Worm (Caenorhabditis elegans) whole organism, early embryonic: Measurements from ENCODE around the gene nhr-156.

Experiments
- F13C5.2 ChIP-seq: sonication (generic microtip); optimal IDR thresholded peaks from 2 replicates; lab custom pipeline; 2017; ENCODE audit warnings: mild to moderate bottlenecking, missing genetic modification characterization, inconsistent platforms, missing compliant biosample characterization
- aly-1 ChIP-seq: sonication (generic microtip); optimal IDR thresholded peaks from 2 replicates; lab custom pipeline; 2016; ENCODE audit warnings: missing genetic modification characterization, missing compliant biosample characterization
- ama-1 ChIP-seq: fragments of 150-350 bp; optimal IDR thresholded peaks from 2 replicates; lab custom pipeline; 2014
- ets-7 ChIP-seq: sonication (generic microtip); optimal IDR thresholded peaks from 2 replicates; lab custom pipeline; 2016; ENCODE audit warnings: missing genotype, missing genetic modification characterization, missing compliant biosample characterization
- flt-1 ChIP-seq: fragments of 200-800 bp; sonication (Bioruptor generic); IDR thresholded peaks from 2 replicates; pipeline ENCODE4 v1.3.6; 2022; ENCODE audit warnings: missing genetic modification characterization, missing compliant biosample characterization
- hmbx-1 ChIP-seq: sonication (generic microtip); optimal IDR thresholded peaks from 2 replicates; lab custom pipeline; 2016; ENCODE audit warnings: mild to moderate bottlenecking, missing genetic modification characterization, missing compliant biosample characterization
- hnd-1 ChIP-seq: sonication (generic microtip); optimal IDR thresholded peaks from 2 replicates; lab custom pipeline; 2016; ENCODE audit warnings: missing genetic modification characterization, missing compliant biosample characterization
- sea-1 ChIP-seq: fragments of 200-800 bp; sonication (Bioruptor generic); conservative IDR thresholded peaks from 2 replicates; pipeline ENCODE4 v1.3.6; 2022; ENCODE audit warnings: missing genetic modification characterization, missing compliant biosample characterization
- tbx-11 ChIP-seq: fragments of 200-800 bp; sonication (Bioruptor generic); IDR thresholded peaks from 2 replicates; pipeline ENCODE4 v1.3.6; 2022; ENCODE audit warnings: missing genetic modification characterization, missing compliant biosample characterization

- TF ChIP-seq ama-1 (lab: Kevin White, UChicago) = no peak
- TF ChIP-seq sea-1 (GFP tag; lab: Robert Waterston, UW) = no peak
- TF ChIP-seq aly-1 (tag; lab: Kevin White, UChicago) = no peak
- TF ChIP-seq hmbx-1 (tag; lab: Kevin White, UChicago) = no peak
- no peak for TF ChIP-seq ets-7 (tag; lab: Kevin White, UChicago)
- TF ChIP-seq flt-1 (GFP tag; lab: Robert Waterston, UW) = no peak
- TF ChIP-seq tbx-11 (GFP tag; lab: Robert Waterston, UW) = no peak
- TF ChIP-seq hnd-1 (tag; lab: Kevin White, UChicago) = no peak
- no peak for TF ChIP-seq F13C5.2 (tag; lab: Kevin White, UChicago)
These were observed 9.9 kb upstream of the nhr-156 start for ce11 chrV:3896018-3896417.
